Worm (Caenorhabditis elegans) whole organism, midembryonic: ENCODE measurements around the gene tftc-5.

ENCODE experiments used
- T22C8.4 ChIP-seq: fragments of 200-800 bp; sonication (Bioruptor generic); IDR thresholded peaks from 2 replicates; pipeline ENCODE4 v1.3.6; 2022; ENCODE audit warnings: missing genetic modification characterization, missing compliant biosample characterization
- flt-1 ChIP-seq: fragments of 200-800 bp; sonication (Bioruptor generic); IDR thresholded peaks from 2 replicates; pipeline ENCODE4 v1.3.6; 2022; ENCODE audit warnings: missing genetic modification characterization, missing compliant biosample characterization
- med-1 ChIP-seq: sonication (generic microtip); optimal IDR thresholded peaks from 2 replicates; lab custom pipeline; 2017; ENCODE audit warnings: missing genetic modification characterization, mild to moderate bottlenecking, missing compliant biosample characterization, antibody characterized with exemption, missing genetic modification reagents; ENCODE audit not compliant: insufficient read depth
- ref-1 ChIP-seq: fragments of 200-800 bp; sonication (Bioruptor generic); conservative IDR thresholded peaks from 2 replicates; pipeline ENCODE4 v1.3.6; 2022; ENCODE audit warnings: missing genetic modification reagents, missing genetic modification characterization, missing compliant biosample characterization
- tab-1 ChIP-seq: fragments of 200-800 bp; sonication (Bioruptor generic); IDR thresholded peaks from 2 replicates; pipeline ENCODE4 v1.3.6; 2022; ENCODE audit warnings: missing genetic modification characterization, missing compliant biosample characterization
- ztf-23 ChIP-seq: fragments of 200-800 bp; sonication (Bioruptor generic); IDR thresholded peaks from 2 replicates; pipeline ENCODE4 v1.3.6; 2022; ENCODE audit warnings: missing genetic modification reagents, missing genetic modification characterization, missing compliant biosample characterization
- ztf-29 ChIP-seq: fragments of 200-800 bp; sonication (Bioruptor generic); IDR thresholded peaks from 2 replicates; pipeline ENCODE4 v1.3.6; 2022; ENCODE audit warnings: missing genetic modification reagents, missing genetic modification characterization, missing compliant biosample characterization

DNA sequence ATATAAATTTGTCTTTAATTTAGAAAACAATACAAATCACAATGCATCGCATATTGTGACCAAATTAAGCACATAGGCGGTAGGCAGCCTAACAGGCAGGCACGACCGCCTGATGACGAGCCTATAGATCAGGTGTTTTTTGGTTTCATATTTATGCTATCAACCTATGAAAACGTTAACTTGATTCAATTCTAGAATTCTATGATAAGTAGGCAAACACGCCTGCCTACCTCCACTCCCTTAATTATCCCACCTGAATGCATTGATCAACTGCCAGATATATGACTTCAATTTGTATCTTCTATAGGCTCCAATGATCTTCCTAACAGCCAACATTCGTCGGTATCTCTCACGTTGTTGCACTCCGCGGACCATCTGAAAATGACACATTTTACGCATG, 8.9 kb downstream of the tftc-5 start:
- TF ChIP-seq tab-1 (no peak), med-1 (no peak), ztf-29 (GFP tag; lab: Robert Waterston, UW) (no peak), flt-1 (GFP tag; lab: Robert Waterston, UW) (no peak), T22C8.4 (no peak), ztf-23 (GFP tag; lab: Robert Waterston, UW) (no peak), ref-1 (no peak)
